Worm (Caenorhabditis elegans) whole organism, L4 larva: Measurements from ENCODE around the gene nfu-1.

Experiments
- aly-2 ChIP-seq: sonication (generic microtip); optimal IDR thresholded peaks from 2 replicates; lab custom pipeline; 2018; ENCODE audit warnings: missing biosample characterization, missing genetic modification characterization
- ama-1 ChIP-seq: fragments of 150-350 bp; optimal IDR thresholded peaks from 2 replicates; lab custom pipeline; 2014; ENCODE audit warnings: inconsistent platforms, mixed read lengths
- lsy-2 ChIP-seq, 2 experiments: fragments of 150-350 bp in 1 of 2; sonication (generic microtip) in 1 of 2; optimal IDR thresholded peaks; 2 replicates each; lab custom pipeline; 2014 to 2017; ENCODE audit warnings: missing biosample characterization in 2 of 2, missing genetic modification characterization in 2 of 2
- nhr-25 ChIP-seq: sonication (generic microtip); optimal IDR thresholded peaks from 2 replicates; lab custom pipeline; 2017; ENCODE audit warnings: missing genetic modification characterization, mild to moderate bottlenecking, missing compliant biosample characterization, antibody characterized with exemption, moderate library complexity, borderline replicate concordance; ENCODE audit not compliant: insufficient read depth
- nhr-28 ChIP-seq: fragments of 150-350 bp; optimal IDR thresholded peaks from 2 replicates; lab custom pipeline; 2014; ENCODE audit warnings: missing biosample characterization, missing genetic modification characterization
- skn-1 ChIP-seq: fragments of 150-350 bp; optimal IDR thresholded peaks from 2 replicates; lab custom pipeline; 2014; ENCODE audit warnings: missing biosample characterization, missing genetic modification characterization
- unc-39 ChIP-seq: sonication (generic microtip); optimal IDR thresholded peaks from 2 replicates; lab custom pipeline; 2017; ENCODE audit warnings: missing biosample characterization, missing genetic modification characterization
- unc-62 ChIP-seq, 3 experiments: fragments of 150-350 bp in 1 of 3; sonication (generic microtip); optimal IDR thresholded peaks in 2 of 3; peaks in 1 of 3; 1 replicate in 1 of 3; 2 replicates in 2 of 3; lab custom pipeline; 2014 to 2017; ENCODE audit warnings: missing biosample characterization in 3 of 3, missing genetic modification characterization in 3 of 3, missing genetic modification reagents in 3 of 3, missing genotype in 1 of 3
- zfp-3 ChIP-seq: fragments of 200-800 bp; sonication (Bioruptor generic); conservative IDR thresholded peaks from 2 replicates; pipeline ENCODE4 v1.3.6; 2022; ENCODE audit warnings: missing genetic modification reagents, missing genetic modification characterization, missing compliant biosample characterization

ce11 chrIV:10342361-10342706 lies 44.9 kb upstream of the nfu-1 start:
- no peak for TF ChIP-seq zfp-3
- no peak for TF ChIP-seq unc-39
- peak; percentile 96 for TF ChIP-seq nhr-28
- TF ChIP-seq unc-62 (GFP tag; optimal IDR thresholded peaks at IDR 0.05 in 1 of 2; lab: Kevin White, UChicago), result peak in 1 of 2 experiments; percentile 99
- TF ChIP-seq unc-62 (tag; optimal IDR thresholded peaks at IDR 0.05; lab: Kevin White, UChicago), result no peak
- no peak for TF ChIP-seq aly-2 (tag; lab: Kevin White, UChicago)
- TF ChIP-seq nhr-25 (tag; lab: Kevin White, UChicago), result peak; percentile 93
- TF ChIP-seq lsy-2 (tag; optimal IDR thresholded peaks at IDR 0.05; lab: Kevin White, UChicago), result peak; percentile 18 to 51
- TF ChIP-seq ama-1 (lab: Kevin White, UChicago), result no peak
- no peak for TF ChIP-seq skn-1 (tag; lab: Kevin White, UChicago)
